Worm (Caenorhabditis elegans): ENCODE measurements around the gene Y43F4B.10.

ce11 chrIII:13265566-13265965 is 48.3 kb upstream of the Y43F4B.10 start, which contains the start of gene F56A8.5:
- TF ChIP-seq him-1 (tag; optimal IDR thresholded peaks at IDR 0.05) (no peak), dao-5 (tag; optimal IDR thresholded peaks at IDR 0.05) (no peak), W03F9.2 (tag; optimal IDR thresholded peaks at IDR 0.05) (no peak)
